Worm (Caenorhabditis elegans) whole organism, late embryonic: ENCODE measurements around the gene cft-1.

Source experiments
- ama-1 ChIP-seq: fragments of 150-350 bp; optimal IDR thresholded peaks from 2 replicates; lab custom pipeline; 2014
- ceh-31 ChIP-seq: sonication (generic microtip); optimal IDR thresholded peaks from 2 replicates; lab custom pipeline; 2016; ENCODE audit warnings: missing genetic modification characterization, missing compliant biosample characterization
- ets-4 ChIP-seq: sonication (generic microtip); optimal IDR thresholded peaks from 2 replicates; lab custom pipeline; 2016; ENCODE audit warnings: missing genetic modification characterization, missing compliant biosample characterization

DNA sequence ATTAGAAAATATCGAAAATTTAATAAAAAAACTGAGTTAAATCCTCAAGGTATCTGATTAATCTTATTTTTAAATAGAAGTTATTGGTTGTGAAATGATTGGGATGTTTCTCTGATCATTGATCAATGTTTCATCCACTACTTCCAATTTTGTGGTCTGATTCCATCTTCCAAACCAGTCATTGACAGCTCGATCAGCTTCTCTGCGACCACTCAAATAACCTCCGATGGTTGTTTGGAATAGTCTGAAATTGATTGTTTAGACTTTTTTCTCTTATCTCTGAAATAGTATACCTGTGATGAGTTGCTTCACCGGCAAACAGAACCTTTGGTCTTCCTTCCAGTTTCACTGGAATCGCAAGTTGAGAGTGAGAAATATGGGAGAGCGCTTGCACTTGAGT is 28.6 kb upstream of the cft-1 start:
- TF ChIP-seq ceh-31 (tag; lab: Kevin White, UChicago) (no peak), ets-4 (no peak), ama-1 (lab: Kevin White, UChicago) (no peak)
